Worm (Caenorhabditis elegans) whole organism, early embryonic: Measurements from ENCODE around the gene C28H8.3.

Experiments used
- B0310.2 ChIP-seq: sonication (generic microtip); optimal IDR thresholded peaks from 2 replicates; lab custom pipeline; 2016; ENCODE audit warnings: mild to moderate bottlenecking, missing genetic modification characterization, missing compliant biosample characterization
- F13C5.2 ChIP-seq: sonication (generic microtip); optimal IDR thresholded peaks from 2 replicates; lab custom pipeline; 2017; ENCODE audit warnings: mild to moderate bottlenecking, missing genetic modification characterization, inconsistent platforms, missing compliant biosample characterization
- aly-1 ChIP-seq: sonication (generic microtip); optimal IDR thresholded peaks from 2 replicates; lab custom pipeline; 2016; ENCODE audit warnings: missing genetic modification characterization, missing compliant biosample characterization
- ama-1 ChIP-seq: fragments of 150-350 bp; optimal IDR thresholded peaks from 2 replicates; lab custom pipeline; 2014
- ets-7 ChIP-seq: sonication (generic microtip); optimal IDR thresholded peaks from 2 replicates; lab custom pipeline; 2016; ENCODE audit warnings: missing genotype, missing genetic modification characterization, missing compliant biosample characterization
- flt-1 ChIP-seq: fragments of 200-800 bp; sonication (Bioruptor generic); IDR thresholded peaks from 2 replicates; pipeline ENCODE4 v1.3.6; 2022; ENCODE audit warnings: missing genetic modification characterization, missing compliant biosample characterization
- hmbx-1 ChIP-seq: sonication (generic microtip); optimal IDR thresholded peaks from 2 replicates; lab custom pipeline; 2016; ENCODE audit warnings: mild to moderate bottlenecking, missing genetic modification characterization, missing compliant biosample characterization
- hnd-1 ChIP-seq: sonication (generic microtip); optimal IDR thresholded peaks from 2 replicates; lab custom pipeline; 2016; ENCODE audit warnings: missing genetic modification characterization, missing compliant biosample characterization
- scrt-1 ChIP-seq: fragments of 200-800 bp; sonication (Bioruptor generic); IDR thresholded peaks from 2 replicates; pipeline ENCODE4 v1.3.6; 2022; ENCODE audit warnings: missing genetic modification characterization, missing compliant biosample characterization
- sea-1 ChIP-seq: fragments of 200-800 bp; sonication (Bioruptor generic); conservative IDR thresholded peaks from 2 replicates; pipeline ENCODE4 v1.3.6; 2022; ENCODE audit warnings: missing genetic modification characterization, missing compliant biosample characterization
- tra-4 ChIP-seq: sonication (generic microtip); optimal IDR thresholded peaks from 2 replicates; lab custom pipeline; 2017; ENCODE audit warnings: missing genetic modification characterization, missing compliant biosample characterization

DNA sequence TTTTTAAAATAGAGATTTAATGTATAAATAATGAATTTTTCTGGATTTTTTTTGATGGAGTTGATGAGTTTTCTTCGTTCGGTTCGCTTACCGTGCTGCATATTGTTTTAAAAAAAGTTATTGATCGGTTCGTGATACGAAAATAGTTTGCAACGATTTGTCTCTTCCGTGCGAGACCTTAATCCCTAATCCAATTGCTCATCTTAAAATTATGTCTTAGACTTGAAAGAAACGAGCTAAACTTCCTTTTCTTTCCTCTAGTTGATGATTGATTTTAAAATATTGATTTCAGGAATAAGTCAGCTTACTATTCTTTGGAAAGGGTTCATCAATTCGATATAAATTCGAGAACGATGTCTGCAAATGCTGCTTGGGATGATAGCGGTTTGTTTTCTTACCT is at the start of gene C28H8.3:
- TF ChIP-seq F13C5.2 (tag; lab: Kevin White, UChicago): no peak
- TF ChIP-seq scrt-1: no peak
- TF ChIP-seq ets-7: no peak
- TF ChIP-seq B0310.2 (tag; lab: Kevin White, UChicago): no peak
- no peak for TF ChIP-seq ama-1
- no peak for TF ChIP-seq tra-4 (tag; lab: Kevin White, UChicago)
- no peak for TF ChIP-seq hmbx-1 (tag; lab: Kevin White, UChicago)
- no peak for TF ChIP-seq flt-1
- TF ChIP-seq aly-1 (tag; lab: Kevin White, UChicago): no peak
- no peak for TF ChIP-seq hnd-1 (tag; lab: Kevin White, UChicago)
- no peak for TF ChIP-seq sea-1 (GFP tag; lab: Robert Waterston, UW)
